Worm (Caenorhabditis elegans) whole organism, L2 larva: ENCODE results near the gene F44D12.10.

ENCODE experiments used
- C34F6.9 ChIP-seq: fragments of 150-350 bp; optimal IDR thresholded peaks from 2 replicates; lab custom pipeline; 2014; ENCODE audit warnings: missing biosample characterization, missing genetic modification characterization
- R02D3.7 ChIP-seq: fragments of 150-350 bp; optimal IDR thresholded peaks from 2 replicates; lab custom pipeline; 2014; ENCODE audit warnings: missing biosample characterization, missing genetic modification characterization
- Y55F3AM.14 ChIP-seq: fragments of 200-800 bp; sonication (Bioruptor generic); optimal IDR thresholded peaks from 2 replicates; lab custom pipeline; 2018; ENCODE audit warnings: mild to moderate bottlenecking, missing genetic modification characterization, missing compliant biosample characterization
- ZK546.5 ChIP-seq: sonication (generic microtip); optimal IDR thresholded peaks from 2 replicates; lab custom pipeline; 2017; ENCODE audit warnings: missing biosample characterization, missing genetic modification characterization
- alr-1 ChIP-seq: fragments of 150-350 bp; optimal IDR thresholded peaks from 2 replicates; lab custom pipeline; 2014; ENCODE audit warnings: missing biosample characterization, missing genetic modification characterization
- aly-2 ChIP-seq: fragments of 150-350 bp; optimal IDR thresholded peaks from 2 replicates; lab custom pipeline; 2014; ENCODE audit warnings: missing biosample characterization, missing genetic modification characterization
- ama-1 ChIP-seq: fragments of 150-350 bp; optimal IDR thresholded peaks from 2 replicates; lab custom pipeline; 2018; ENCODE audit warnings: inconsistent platforms
- ceh-16 ChIP-seq: fragments of 150-350 bp; optimal IDR thresholded peaks from 2 replicates; lab custom pipeline; 2014; ENCODE audit warnings: missing biosample characterization, missing genetic modification characterization
- ceh-82 ChIP-seq: fragments of 150-350 bp; optimal IDR thresholded peaks from 2 replicates; lab custom pipeline; 2014; ENCODE audit warnings: missing biosample characterization, missing genetic modification characterization
- crh-2 ChIP-seq: sonication (generic microtip); optimal IDR thresholded peaks from 2 replicates; lab custom pipeline; 2017; ENCODE audit warnings: missing biosample characterization, missing genetic modification characterization
- dmd-4 ChIP-seq: sonication (generic microtip); optimal IDR thresholded peaks from 2 replicates; lab custom pipeline; 2017; ENCODE audit warnings: missing biosample characterization, missing genetic modification characterization
- egl-27 ChIP-seq: sonication (generic microtip); optimal IDR thresholded peaks from 3 replicates; lab custom pipeline; 2017; ENCODE audit warnings: missing biosample characterization, missing genetic modification reagents, missing genetic modification characterization
- elt-3 ChIP-seq: sonication (generic microtip); optimal IDR thresholded peaks from 2 replicates; lab custom pipeline; 2017; ENCODE audit warnings: missing biosample characterization, missing genetic modification characterization
- fos-1 ChIP-seq: fragments of 150-350 bp; optimal IDR thresholded peaks from 2 replicates; lab custom pipeline; 2014; ENCODE audit warnings: missing biosample characterization, missing genetic modification characterization
- gmeb-1 ChIP-seq: fragments of 150-350 bp; optimal IDR thresholded peaks from 2 replicates; lab custom pipeline; 2014; ENCODE audit warnings: missing biosample characterization, missing genetic modification characterization
- lin-11 ChIP-seq: fragments of 150-350 bp; sonication (generic microtip); optimal IDR thresholded peaks from 2 replicates; lab custom pipeline; 2014; ENCODE audit warnings: missing biosample characterization, missing genetic modification characterization, inconsistent platforms, mixed read lengths
- lin-13 ChIP-seq: fragments of 150-350 bp; optimal IDR thresholded peaks from 2 replicates; lab custom pipeline; 2014; ENCODE audit warnings: missing biosample characterization, missing genetic modification reagents, missing genetic modification characterization
- lin-39 ChIP-seq: fragments of 150-350 bp; optimal IDR thresholded peaks from 2 replicates; lab custom pipeline; 2014; ENCODE audit warnings: missing biosample characterization, missing genetic modification reagents, missing genetic modification characterization
- lsy-2 ChIP-seq, 2 experiments: fragments of 150-350 bp in 1 of 2; sonication (generic microtip) in 1 of 2; optimal IDR thresholded peaks; 2 replicates each; lab custom pipeline; 2014 to 2017; ENCODE audit warnings: missing biosample characterization in 2 of 2, missing genetic modification characterization in 2 of 2
- mab-5 ChIP-seq: fragments of 150-350 bp; optimal IDR thresholded peaks from 2 replicates; lab custom pipeline; 2014; ENCODE audit warnings: missing biosample characterization, missing genetic modification characterization
- mbf-1 ChIP-seq: sonication (generic microtip); optimal IDR thresholded peaks from 2 replicates; lab custom pipeline; 2017; ENCODE audit warnings: missing biosample characterization, missing genetic modification characterization
- mdl-1 ChIP-seq, 2 experiments: fragments of 150-350 bp in 1 of 2; sonication (generic microtip) in 1 of 2; optimal IDR thresholded peaks; 2 replicates each; lab custom pipeline; 2017; ENCODE audit warnings: missing biosample characterization in 2 of 2, missing genetic modification characterization in 2 of 2
- nhr-10 ChIP-seq: sonication (generic microtip); optimal IDR thresholded peaks from 2 replicates; lab custom pipeline; 2017; ENCODE audit warnings: missing biosample characterization, missing genetic modification characterization
- nhr-11 ChIP-seq: fragments of 150-350 bp; optimal IDR thresholded peaks from 2 replicates; lab custom pipeline; 2014; ENCODE audit warnings: missing biosample characterization, missing genetic modification characterization
- nhr-12 ChIP-seq: fragments of 150-350 bp; optimal IDR thresholded peaks from 2 replicates; lab custom pipeline; 2014; ENCODE audit warnings: missing biosample characterization, missing genetic modification characterization
- nhr-129 ChIP-seq: fragments of 150-350 bp; optimal IDR thresholded peaks from 2 replicates; lab custom pipeline; 2014; ENCODE audit warnings: missing biosample characterization, missing genetic modification characterization
- nhr-23 ChIP-seq: fragments of 150-350 bp; optimal IDR thresholded peaks from 2 replicates; lab custom pipeline; 2014; ENCODE audit warnings: missing biosample characterization, missing genetic modification reagents, missing genetic modification characterization
- nhr-25 ChIP-seq: fragments of 150-350 bp; sonication (generic microtip); optimal IDR thresholded peaks from 3 replicates; lab custom pipeline; 2014; ENCODE audit warnings: missing biosample characterization, missing genetic modification characterization
- nhr-6 ChIP-seq: fragments of 150-350 bp; optimal IDR thresholded peaks from 2 replicates; lab custom pipeline; 2014; ENCODE audit warnings: missing biosample characterization, missing genetic modification characterization
- nhr-77 ChIP-seq: fragments of 150-350 bp; optimal IDR thresholded peaks from 2 replicates; lab custom pipeline; 2014; ENCODE audit warnings: missing biosample characterization, missing genetic modification characterization
- peb-1 ChIP-seq: fragments of 150-350 bp; optimal IDR thresholded peaks from 2 replicates; lab custom pipeline; 2014; ENCODE audit warnings: missing biosample characterization, missing genetic modification characterization
- sem-4 ChIP-seq: fragments of 150-350 bp; optimal IDR thresholded peaks from 2 replicates; lab custom pipeline; 2014; ENCODE audit warnings: missing biosample characterization, missing genetic modification reagents, missing genetic modification characterization
- skn-1 ChIP-seq: sonication (generic microtip); optimal IDR thresholded peaks from 2 replicates; lab custom pipeline; 2017; ENCODE audit warnings: missing biosample characterization, missing genetic modification characterization
- sma-9 ChIP-seq, 2 experiments: fragments of 150-350 bp in 1 of 2; sonication (generic microtip) in 1 of 2; optimal IDR thresholded peaks; 2 replicates each; lab custom pipeline; 2014 to 2016; ENCODE audit warnings: missing genetic modification characterization in 2 of 2, mild to moderate bottlenecking in 1 of 2, missing biosample characterization in 1 of 2, missing compliant biosample characterization in 1 of 2, missing genetic modification reagents in 1 of 2, moderate library complexity in 1 of 2
- snpc-4 ChIP-seq: fragments of 150-350 bp; optimal IDR thresholded peaks from 2 replicates; lab custom pipeline; 2014; ENCODE audit warnings: missing biosample characterization, missing genetic modification characterization
- unc-39 ChIP-seq: fragments of 150-350 bp; optimal IDR thresholded peaks from 2 replicates; lab custom pipeline; 2014; ENCODE audit warnings: missing biosample characterization, missing genetic modification characterization
- unc-55 ChIP-seq: fragments of 150-350 bp; sonication (generic microtip); optimal IDR thresholded peaks from 3 replicates; lab custom pipeline; 2014; ENCODE audit warnings: missing biosample characterization, missing genetic modification reagents, missing genetic modification characterization
- unc-62 ChIP-seq: fragments of 150-350 bp; optimal IDR thresholded peaks from 2 replicates; lab custom pipeline; 2014; ENCODE audit warnings: missing biosample characterization, missing genetic modification reagents, missing genetic modification characterization
- zag-1 ChIP-seq: fragments of 150-350 bp; optimal IDR thresholded peaks from 2 replicates; lab custom pipeline; 2014; ENCODE audit warnings: missing biosample characterization, missing genetic modification characterization
- ztf-1 ChIP-seq: fragments of 200-800 bp; sonication (Bioruptor generic); conservative IDR thresholded peaks from 2 replicates; pipeline ENCODE4 v1.3.6; 2022; ENCODE audit warnings: missing genetic modification characterization, missing compliant biosample characterization
- ztf-11 ChIP-seq: sonication (generic microtip); optimal IDR thresholded peaks from 2 replicates; lab custom pipeline; 2017; ENCODE audit warnings: missing biosample characterization, missing genetic modification characterization
- ztf-4 ChIP-seq: fragments of 150-350 bp; optimal IDR thresholded peaks from 2 replicates; lab custom pipeline; 2014; ENCODE audit warnings: missing biosample characterization, missing genetic modification characterization

The F44D12.10 gene

ce11 chrIV:10007758-10008157 lies 29.1 kb downstream of the F44D12.10 start (continued):
- TF ChIP-seq Y55F3AM.14 (GFP tag; lab: Kevin White, UChicago) (no peak), nhr-23 (tag; lab: Kevin White, UChicago) (no peak), nhr-77 (tag; lab: Kevin White, UChicago) (no peak), nhr-12 (tag; lab: Kevin White, UChicago) (no peak), dmd-4 (tag; lab: Kevin White, UChicago) (no peak), mdl-1 (tag; optimal IDR thresholded peaks at IDR 0.05; lab: Kevin White, UChicago) (peak in 1 of 2 experiments; percentile 19), nhr-6 (tag; lab: Kevin White, UChicago) (no peak), mab-5 (tag; lab: Kevin White, UChicago) (no peak), unc-62 (no peak), ztf-1 (GFP tag; lab: Robert Waterston, UW) (no peak), nhr-129 (peak; percentile 11), ztf-4 (no peak), nhr-11 (tag; lab: Kevin White, UChicago) (no peak)

- TF ChIP-seq zag-1 (tag; lab: Kevin White, UChicago) (no peak), ztf-4 (no peak), mdl-1 (tag; optimal IDR thresholded peaks at IDR 0.05; lab: Kevin White, UChicago) (no peak), lin-11 (no peak), nhr-25 (tag; lab: Kevin White, UChicago) (no peak), ztf-11 (no peak), alr-1 (tag; lab: Kevin White, UChicago) (no peak), nhr-129 (no peak), aly-2 (tag; lab: Kevin White, UChicago) (no peak), sma-9 (GFP tag; optimal IDR thresholded peaks at IDR 0.05; lab: Kevin White, UChicago) (no peak), sma-9 (tag; optimal IDR thresholded peaks at IDR 0.05; lab: Kevin White, UChicago) (no peak), lsy-2 (tag; optimal IDR thresholded peaks at IDR 0.05; lab: Kevin White, UChicago) (no peak)
- TF ChIP-seq, all 48 proteins: peak for 0
Observed at ce11 chrIV:10006792-10007191, 30.1 kb downstream of the F44D12.10 start, which contains the start of gene C47E12.13. Gene C47E12.13 (minus strand): TSS chrIV:10006892.

ce11 chrIV:10003372-10003771 lies 33.5 kb downstream of the F44D12.10 start, which contains the start of the genes C47E12.2 and sars-1:
Gene C47E12.2 (minus strand): TSS chrIV:10003502.
Gene sars-1 (plus strand): TSS chrIV:10003726.
- no peak for TF ChIP-seq nhr-6 (tag; lab: Kevin White, UChicago)
- peak; percentile 18 for TF ChIP-seq C34F6.9 (tag; lab: Kevin White, UChicago)
- peak; percentile 32 for TF ChIP-seq crh-2 (tag; lab: Kevin White, UChicago)
- TF ChIP-seq nhr-129 = peak; percentile 88
- TF ChIP-seq lsy-2 (tag; optimal IDR thresholded peaks at IDR 0.05; lab: Kevin White, UChicago) = peak; percentile 58 to 92

- no peak for TF ChIP-seq nhr-77 (tag; lab: Kevin White, UChicago)
- TF ChIP-seq peb-1 (tag; lab: Kevin White, UChicago) = no peak
- no peak for TF ChIP-seq gmeb-1 (tag; lab: Kevin White, UChicago)
- TF ChIP-seq R02D3.7 = no peak
- no peak for TF ChIP-seq ceh-82
- TF ChIP-seq elt-3 = no peak
- TF ChIP-seq nhr-12 (tag; lab: Kevin White, UChicago) = no peak
- TF ChIP-seq snpc-4 (tag; lab: Kevin White, UChicago) = no peak
- TF ChIP-seq ztf-11 = no peak
- TF ChIP-seq sem-4 (tag; lab: Kevin White, UChicago) = no peak
- no peak for TF ChIP-seq zag-1 (tag; lab: Kevin White, UChicago)
- TF ChIP-seq unc-39 (tag; lab: Kevin White, UChicago) = no peak
- TF ChIP-seq egl-27 (tag; lab: Kevin White, UChicago) = no peak
- no peak for TF ChIP-seq lin-11
- no peak for TF ChIP-seq nhr-11 (tag; lab: Kevin White, UChicago)
- TF ChIP-seq lin-39 (tag; lab: Kevin White, UChicago) = no peak
Observed at ce11 chrIV:10001748-10002147, 35.1 kb downstream of the F44D12.10 start, which contains the start of gene C47E12.3. Gene C47E12.3 (minus strand): TSS chrIV:10001848.

ce11 chrIV:9998487-9999218 lies 38.2 kb downstream of the F44D12.10 start, which contains the start of gene pyp-1:
Gene pyp-1 (minus strand): TSS chrIV:9998925.
- TF ChIP-seq elt-3 (no peak), Y55F3AM.14 (GFP tag; lab: Kevin White, UChicago) (no peak), nhr-129 (no peak), mbf-1 (no peak), nhr-10 (tag; lab: Kevin White, UChicago) (no peak), ama-1 (lab: Kevin White, UChicago) (peak; percentile 33), unc-55 (GFP tag; lab: Kevin White, UChicago) (peak; percentile 34), lin-13 (GFP tag; lab: Kevin White, UChicago) (no peak), lsy-2 (tag; optimal IDR thresholded peaks at IDR 0.05; lab: Kevin White, UChicago) (peak in 1 of 2 experiments; percentile 69), ceh-16 (tag; lab: Kevin White, UChicago) (no peak), snpc-4 (tag; lab: Kevin White, UChicago) (no peak), nhr-12 (tag; lab: Kevin White, UChicago) (no peak), unc-39 (tag; lab: Kevin White, UChicago) (no peak), lin-39 (tag; lab: Kevin White, UChicago) (no peak), nhr-11 (tag; lab: Kevin White, UChicago) (no peak), ceh-82 (no peak), fos-1 (tag; lab: Kevin White, UChicago) (peak; percentile 56), C34F6.9 (tag; lab: Kevin White, UChicago) (no peak), ZK546.5 (no peak), skn-1 (tag; lab: Kevin White, UChicago) (no peak), sma-9 (GFP tag; optimal IDR thresholded peaks at IDR 0.05; lab: Kevin White, UChicago) (peak; percentile 22), sma-9 (tag; optimal IDR thresholded peaks at IDR 0.05; lab: Kevin White, UChicago) (no peak)
